Worm (Caenorhabditis elegans) whole organism, L3 larva: Measurements from ENCODE around the gene C07E3.8.

Experiments used
- R02D3.7 ChIP-seq: fragments of 150-350 bp; optimal IDR thresholded peaks from 2 replicates; lab custom pipeline; 2014; ENCODE audit warnings: missing biosample characterization, missing genetic modification characterization
- aly-2 ChIP-seq: fragments of 150-350 bp; optimal IDR thresholded peaks from 2 replicates; lab custom pipeline; 2014; ENCODE audit warnings: missing biosample characterization, missing genetic modification characterization
- ceh-28 ChIP-seq: fragments of 150-350 bp; optimal IDR thresholded peaks from 2 replicates; lab custom pipeline; 2014; ENCODE audit warnings: missing biosample characterization, missing genetic modification reagents, missing genetic modification characterization
- elt-2 ChIP-seq: sonication (generic microtip); optimal IDR thresholded peaks from 2 replicates; lab custom pipeline; 2016; ENCODE audit warnings: missing genetic modification reagents, mild to moderate bottlenecking, missing genetic modification characterization, missing compliant biosample characterization
- fos-1 ChIP-seq: fragments of 150-350 bp; optimal IDR thresholded peaks from 2 replicates; lab custom pipeline; 2014; ENCODE audit warnings: missing biosample characterization, missing genetic modification characterization
- jun-1 ChIP-seq: fragments of 150-350 bp; optimal IDR thresholded peaks from 2 replicates; lab custom pipeline; 2014; ENCODE audit warnings: missing biosample characterization, missing genetic modification reagents, missing genetic modification characterization
- nhr-11 ChIP-seq: fragments of 150-350 bp; optimal IDR thresholded peaks from 2 replicates; lab custom pipeline; 2014; ENCODE audit warnings: missing biosample characterization, missing genetic modification characterization
- pha-4 ChIP-seq: fragments of 150-350 bp; optimal IDR thresholded peaks from 2 replicates; lab custom pipeline; 2014; ENCODE audit warnings: missing biosample characterization, missing genetic modification reagents, missing genetic modification characterization
- snpc-4 ChIP-seq: fragments of 150-350 bp; optimal IDR thresholded peaks from 2 replicates; lab custom pipeline; 2014; ENCODE audit warnings: missing biosample characterization, missing genetic modification characterization
- unc-62 ChIP-seq: fragments of 150-350 bp; sonication (generic microtip); optimal IDR thresholded peaks from 4 replicates; lab custom pipeline; 2014; ENCODE audit warnings: missing biosample characterization, missing genetic modification reagents, missing genetic modification characterization
- ztf-11 ChIP-seq: fragments of 150-350 bp; optimal IDR thresholded peaks from 2 replicates; lab custom pipeline; 2014; ENCODE audit warnings: missing biosample characterization, missing genetic modification characterization

ce11 chrII:10367202-10367601 is 15.1 kb downstream of the C07E3.8 start, which contains the start of gene ceh-57:
- no peak for TF ChIP-seq jun-1 (tag; lab: Kevin White, UChicago)
- TF ChIP-seq elt-2 (tag; lab: Kevin White, UChicago) = no peak
- TF ChIP-seq pha-4 (tag; lab: Kevin White, UChicago) = no peak
- no peak for TF ChIP-seq ztf-11 (tag; lab: Kevin White, UChicago)
- TF ChIP-seq ceh-28 (tag; lab: Kevin White, UChicago) = no peak
- no peak for TF ChIP-seq snpc-4
- TF ChIP-seq R02D3.7 (tag; lab: Kevin White, UChicago) = no peak
- no peak for TF ChIP-seq fos-1
- TF ChIP-seq nhr-11 = no peak
- no peak for TF ChIP-seq aly-2 (tag; lab: Kevin White, UChicago)
- TF ChIP-seq unc-62 = no peak
